Worm (Caenorhabditis elegans) whole organism, early embryonic: Measurements from ENCODE around the gene ftr-1.

Source experiments
- F13C5.2 ChIP-seq: sonication (generic microtip); optimal IDR thresholded peaks from 2 replicates; lab custom pipeline; 2017; ENCODE audit warnings: mild to moderate bottlenecking, missing genetic modification characterization, inconsistent platforms, missing compliant biosample characterization
- ama-1 ChIP-seq: fragments of 150-350 bp; optimal IDR thresholded peaks from 2 replicates; lab custom pipeline; 2014
- ceh-36 ChIP-seq: sonication (generic microtip); optimal IDR thresholded peaks from 2 replicates; lab custom pipeline; 2016; ENCODE audit warnings: missing genetic modification characterization, inconsistent platforms, missing compliant biosample characterization
- flt-1 ChIP-seq: fragments of 200-800 bp; sonication (Bioruptor generic); IDR thresholded peaks from 2 replicates; pipeline ENCODE4 v1.3.6; 2022; ENCODE audit warnings: missing genetic modification characterization, missing compliant biosample characterization
- hmbx-1 ChIP-seq: sonication (generic microtip); optimal IDR thresholded peaks from 2 replicates; lab custom pipeline; 2016; ENCODE audit warnings: mild to moderate bottlenecking, missing genetic modification characterization, missing compliant biosample characterization
- scrt-1 ChIP-seq: fragments of 200-800 bp; sonication (Bioruptor generic); IDR thresholded peaks from 2 replicates; pipeline ENCODE4 v1.3.6; 2022; ENCODE audit warnings: missing genetic modification characterization, missing compliant biosample characterization
- tbx-37 ChIP-seq: fragments of 200-800 bp; sonication (Bioruptor generic); conservative IDR thresholded peaks from 2 replicates; pipeline ENCODE4 v1.3.6; 2022; ENCODE audit warnings: missing genetic modification reagents, missing genetic modification characterization, missing compliant biosample characterization

ce11 chrV:20186579-20186978 is 10.2 kb upstream of the ftr-1 start, which contains the start of gene srz-16:
- TF ChIP-seq ama-1 (lab: Kevin White, UChicago), result no peak
- no peak for TF ChIP-seq ceh-36 (tag; lab: Kevin White, UChicago)
- no peak for TF ChIP-seq tbx-37 (GFP tag; lab: Robert Waterston, UW)
- TF ChIP-seq hmbx-1 (tag; lab: Kevin White, UChicago), result no peak
- TF ChIP-seq scrt-1 (GFP tag; lab: Robert Waterston, UW), result no peak
- no peak for TF ChIP-seq flt-1 (GFP tag; lab: Robert Waterston, UW)
- no peak for TF ChIP-seq F13C5.2 (tag; lab: Kevin White, UChicago)
